Worm (Caenorhabditis elegans): ENCODE data around the gene F56D6.23.

The F56D6.23 gene

DNA sequence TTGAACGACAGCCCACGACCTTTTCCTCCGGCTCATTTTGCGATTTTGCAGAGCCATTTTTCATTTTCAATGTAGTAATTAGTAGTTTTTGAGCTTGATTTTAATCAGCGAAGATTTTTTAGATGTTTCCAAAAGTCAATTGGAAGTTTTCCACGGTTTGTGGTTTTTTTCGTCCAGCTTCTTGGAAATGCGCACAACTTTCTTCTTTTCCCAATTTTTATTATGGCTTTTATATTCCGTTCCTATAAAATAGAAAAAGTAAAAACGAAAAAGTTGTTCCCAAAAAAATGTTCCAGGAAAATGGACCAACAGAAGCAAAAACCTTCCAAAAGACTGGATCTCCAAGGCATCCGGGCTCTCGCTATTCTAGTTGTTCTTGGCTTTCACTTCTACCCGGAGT, 32.9 kb upstream of the F56D6.23 start, which contains the start of gene oac-22:
Gene oac-22 (plus strand): TSS at position 301 of the 400 bp plus-strand sequence.
- no peak for TF ChIP-seq hlh-1 (tag; optimal IDR thresholded peaks at IDR 0.05)
- TF ChIP-seq lin-32 (GFP tag; optimal IDR thresholded peaks at IDR 0.05) = no peak
- no peak for TF ChIP-seq cnd-1 (tag; optimal IDR thresholded peaks at IDR 0.05)
- TF ChIP-seq nhr-237 (tag; optimal IDR thresholded peaks at IDR 0.05) = no peak
- no peak for TF ChIP-seq nhr-12 (tag; optimal IDR thresholded peaks at IDR 0.05)
- no peak for TF ChIP-seq unc-39 (tag; optimal IDR thresholded peaks at IDR 0.05)
- no peak for TF ChIP-seq sem-2 (GFP tag; optimal IDR thresholded peaks at IDR 0.05)
- no peak for TF ChIP-seq M03D4.4 (tag; optimal IDR thresholded peaks at IDR 0.05)
- no peak for TF ChIP-seq flh-1 (GFP tag; optimal IDR thresholded peaks at IDR 0.05)
- TF ChIP-seq ham-2 (GFP tag; optimal IDR thresholded peaks at IDR 0.05) = no peak
- no peak for TF ChIP-seq ceh-39 (tag; optimal IDR thresholded peaks at IDR 0.05)
- TF ChIP-seq elt-3 (tag; optimal IDR thresholded peaks at IDR 0.05) = no peak
- no peak for TF ChIP-seq blmp-1 (tag; optimal IDR thresholded peaks at IDR 0.05)
- no peak for TF ChIP-seq ztf-11 (tag; optimal IDR thresholded peaks at IDR 0.05)
- no peak for TF ChIP-seq nhr-76 (tag; optimal IDR thresholded peaks at IDR 0.05)
- no peak for TF ChIP-seq drap-1 (GFP tag; optimal IDR thresholded peaks at IDR 0.05)
- TF ChIP-seq unc-120 (tag; optimal IDR thresholded peaks at IDR 0.05; ENCODE audit: poor library complexity, severe bottlenecking) = no peak

DNA sequence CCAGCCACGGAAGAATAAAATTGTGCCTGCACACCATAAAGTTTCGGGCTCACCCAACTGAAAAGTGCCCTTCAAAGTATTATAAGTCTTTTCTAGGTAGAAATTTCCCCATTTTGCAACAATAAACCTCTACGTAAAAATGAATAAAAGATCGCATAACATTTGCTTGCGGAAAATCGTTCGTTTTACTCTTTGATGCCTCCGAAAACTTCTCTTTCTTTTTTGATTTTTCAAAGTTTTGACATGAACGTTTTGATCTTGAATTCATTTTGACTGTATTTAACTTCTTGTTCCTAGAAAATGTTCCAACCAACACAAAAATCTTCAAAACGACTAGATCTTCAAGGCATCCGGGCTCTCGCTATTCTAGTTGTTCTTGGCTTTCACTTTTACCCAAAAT, 29.3 kb upstream of the F56D6.23 start, which contains the start of gene oac-21:
Gene oac-21 (plus strand): TSS at position 301 of the 400 bp plus-strand sequence.
- no peak for TF ChIP-seq tbx-8 (GFP tag; optimal IDR thresholded peaks at IDR 0.05)

- TF ChIP-seq ces-1 (GFP tag; optimal IDR thresholded peaks at IDR 0.05) (no peak), mab-5 (tag; optimal IDR thresholded peaks at IDR 0.05) (no peak), ceh-83 (GFP tag; optimal IDR thresholded peaks at IDR 0.05) (no peak), lsy-2 (tag; optimal IDR thresholded peaks at IDR 0.05) (no peak), lin-13 (tag; optimal IDR thresholded peaks at IDR 0.05) (no peak), nhr-2 (tag; optimal IDR thresholded peaks at IDR 0.05) (no peak), unc-62 (GFP tag; optimal IDR thresholded peaks at IDR 0.05) (no peak), ham-2 (GFP tag; optimal IDR thresholded peaks at IDR 0.05) (no peak), zip-8 (tag; optimal IDR thresholded peaks at IDR 0.05) (no peak), elt-1 (tag; optimal IDR thresholded peaks at IDR 0.05; ENCODE audit: borderline replicate concordance, insufficient read depth) (no peak)
Measured at ce11 chrIV:3892027-3892426, 26.2 kb upstream of the F56D6.23 start, which contains the start of gene F56D6.9. TSS of gene F56D6.9 (plus strand) at chrIV:3892327.

DNA sequence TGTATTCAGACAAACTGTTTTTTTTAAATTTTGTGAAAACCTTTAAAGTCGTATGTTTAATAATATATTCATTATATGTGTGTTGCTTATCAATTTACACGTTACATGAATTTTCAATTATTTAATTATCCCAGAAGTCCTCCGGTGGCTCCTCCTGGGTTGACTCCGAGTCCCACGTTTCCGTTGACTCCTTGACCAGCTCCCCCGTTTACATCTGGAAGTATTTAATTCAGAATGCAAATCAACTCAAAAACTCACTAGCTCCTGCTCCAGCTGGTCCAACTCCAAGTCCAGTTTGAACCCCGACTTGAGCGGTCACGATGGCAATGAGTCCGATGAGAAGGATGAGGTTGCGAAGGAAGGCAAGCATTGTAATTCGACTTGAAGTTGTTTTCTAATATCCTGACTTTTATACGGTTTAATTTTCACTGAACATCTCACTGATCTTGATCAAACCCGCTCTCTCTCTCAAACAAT, 24.2 kb upstream of the F56D6.23 start, which contains the start of gene F56D6.8:
Gene F56D6.8 (minus strand): TSS at position 427 of the 477 bp plus-strand sequence.
- no peak for TF ChIP-seq elt-1 (tag; optimal IDR thresholded peaks at IDR 0.05; ENCODE audit: borderline replicate concordance, insufficient read depth)
- no peak for TF ChIP-seq nhr-28 (tag; optimal IDR thresholded peaks at IDR 0.05)
- TF ChIP-seq lsy-2 (tag; optimal IDR thresholded peaks at IDR 0.05) = no peak
- TF ChIP-seq bed-3 (GFP tag; optimal IDR thresholded peaks at IDR 0.05) = no peak
- no peak for TF ChIP-seq lin-13 (tag; optimal IDR thresholded peaks at IDR 0.05)
- no peak for TF ChIP-seq blmp-1 (tag; optimal IDR thresholded peaks at IDR 0.05)
- no peak for TF ChIP-seq unc-62 (GFP tag; optimal IDR thresholded peaks at IDR 0.05)
- TF ChIP-seq ceh-83 (GFP tag; optimal IDR thresholded peaks at IDR 0.05) = no peak
- no peak for TF ChIP-seq lin-32 (GFP tag; optimal IDR thresholded peaks at IDR 0.05)
- no peak for TF ChIP-seq hlh-1 (tag; optimal IDR thresholded peaks at IDR 0.05)
- TF ChIP-seq drap-1 (GFP tag; optimal IDR thresholded peaks at IDR 0.05) = no peak
- TF ChIP-seq cnd-1 (tag; optimal IDR thresholded peaks at IDR 0.05) = no peak
- no peak for TF ChIP-seq ztf-11 (tag; optimal IDR thresholded peaks at IDR 0.05)
- TF ChIP-seq ceh-39 (tag; optimal IDR thresholded peaks at IDR 0.05) = no peak
- TF ChIP-seq nhr-76 (tag; optimal IDR thresholded peaks at IDR 0.05) = no peak
- no peak for TF ChIP-seq ceh-43 (GFP tag; optimal IDR thresholded peaks at IDR 0.05)

ce11 chrIV:3894770-3895169, 23.5 kb upstream of the F56D6.23 start, which contains the start of gene dct-8:
TSS of gene dct-8 (plus strand) at chrIV:3895070.
- TF ChIP-seq unc-39 (tag; optimal IDR thresholded peaks at IDR 0.05) (no peak), unc-62 (GFP tag; optimal IDR thresholded peaks at IDR 0.05) (no peak), nhr-2 (tag; optimal IDR thresholded peaks at IDR 0.05) (no peak), ham-2 (GFP tag; optimal IDR thresholded peaks at IDR 0.05) (no peak), flh-1 (GFP tag; optimal IDR thresholded peaks at IDR 0.05) (no peak)

Data from whole organism, mixed stage, embryonic.